Fruit fly (Drosophila melanogaster) whole organism, embryonic: ENCODE data around the gene nAChRalpha3.

Source experiments
- Abd-B ChIP-seq: fragments of 200-800 bp; sonication (Bioruptor generic); optimal IDR thresholded peaks from 2 replicates; lab custom pipeline; 2018; ENCODE audit warnings: missing biosample characterization, mild to moderate bottlenecking, missing genetic modification characterization, moderate library complexity
- Bteb2 ChIP-seq: fragments of 200-800 bp; sonication (Bioruptor generic); optimal IDR thresholded peaks from 2 replicates; lab custom pipeline; 2016; ENCODE audit warnings: missing biosample characterization, missing genetic modification characterization
- CG10565 ChIP-seq: fragments of 200-800 bp; sonication (Bioruptor generic); optimal IDR thresholded peaks from 3 replicates; lab custom pipeline; 2016; ENCODE audit warnings: missing biosample characterization, mild to moderate bottlenecking, missing genetic modification characterization
- CG11504 ChIP-seq: fragments of 200-800 bp; sonication (Bioruptor generic); optimal IDR thresholded peaks from 3 replicates; lab custom pipeline; 2019; ENCODE audit warnings: missing biosample characterization, mild to moderate bottlenecking, missing genetic modification characterization, moderate library complexity
- CG11723 ChIP-seq: fragments of 200-800 bp; sonication (Bioruptor generic); optimal IDR thresholded peaks from 2 replicates; lab custom pipeline; 2017; ENCODE audit warnings: missing biosample characterization, mild to moderate bottlenecking, missing genetic modification characterization
- CG15011 ChIP-seq: fragments of 200-800 bp; sonication (Bioruptor generic); optimal IDR thresholded peaks from 3 replicates; lab custom pipeline; 2018; ENCODE audit warnings: missing biosample characterization, mild to moderate bottlenecking, missing genetic modification characterization
- CG15601 ChIP-seq: fragments of 200-800 bp; sonication (Bioruptor generic); optimal IDR thresholded peaks from 3 replicates; lab custom pipeline; 2019; ENCODE audit warnings: missing biosample characterization, mild to moderate bottlenecking, missing genetic modification characterization, moderate library complexity
- CG1603 ChIP-seq: fragments of 200-800 bp; sonication (Bioruptor generic); optimal IDR thresholded peaks from 2 replicates; lab custom pipeline; 2019; ENCODE audit warnings: missing biosample characterization, mild to moderate bottlenecking, missing genetic modification characterization, moderate library complexity
- CG17385 ChIP-seq: fragments of 200-800 bp; sonication (Bioruptor generic); optimal IDR thresholded peaks from 3 replicates; lab custom pipeline; 2018; ENCODE audit warnings: missing biosample characterization, mild to moderate bottlenecking, missing genetic modification characterization
- CG3726 ChIP-seq: fragments of 200-800 bp; sonication (Bioruptor generic); IDR thresholded peaks from 3 replicates; pipeline ENCODE4, ENCODE4 v1.3.6; 2022; ENCODE audit warnings: missing biosample characterization, missing genetic modification characterization
- CG4707 ChIP-seq: fragments of 200-800 bp; sonication (Bioruptor generic); optimal IDR thresholded peaks from 2 replicates; lab custom pipeline; 2018; ENCODE audit warnings: missing biosample characterization, mild to moderate bottlenecking, missing genetic modification characterization, moderate library complexity
- CG4730 ChIP-seq: fragments of 200-800 bp; sonication (Bioruptor generic); IDR thresholded peaks from 2 replicates; pipeline ENCODE4 v1.3.6; 2022; ENCODE audit warnings: missing biosample characterization, missing genetic modification characterization
- CG6254 ChIP-seq: fragments of 200-800 bp; sonication (Bioruptor generic); optimal IDR thresholded peaks from 3 replicates; lab custom pipeline; 2017; ENCODE audit warnings: mild to moderate bottlenecking, missing biosample characterization, missing genetic modification reagents, missing genetic modification characterization
- CG7987 ChIP-seq: fragments of 200-800 bp; sonication (Bioruptor generic); optimal IDR thresholded peaks from 2 replicates; lab custom pipeline; 2018; ENCODE audit warnings: missing biosample characterization, mild to moderate bottlenecking, missing genetic modification characterization, moderate library complexity
- CG8290 ChIP-seq, 3 experiments: fragments of 200-800 bp; sonication (Bioruptor generic); optimal IDR thresholded peaks; 2 replicates each; lab custom pipeline; 2016 to 2019; ENCODE audit warnings: missing biosample characterization in 3 of 3, missing genetic modification characterization in 3 of 3, mild to moderate bottlenecking in 2 of 3, moderate library complexity in 1 of 3
- Dek ChIP-seq: fragments of 200-800 bp; sonication (Bioruptor generic); optimal IDR thresholded peaks from 3 replicates; lab custom pipeline; 2019; ENCODE audit warnings: missing biosample characterization, mild to moderate bottlenecking, missing genetic modification characterization, moderate library complexity
- Drgx ChIP-seq: fragments of 200-800 bp; sonication (Bioruptor generic); IDR thresholded peaks from 2 replicates; pipeline ENCODE4 v1.3.6; 2022; ENCODE audit warnings: missing biosample characterization, missing genetic modification characterization
- Eip74EF ChIP-seq, 2 experiments: fragments of 200-800 bp in 1 of 2; fragments of >200 bp in 1 of 2; sonication (Bioruptor generic) in 1 of 2; optimal IDR thresholded peaks; 2 replicates each; lab custom pipeline; 2017 to 2019; ENCODE audit warnings: missing biosample characterization in 2 of 2, missing genetic modification characterization in 2 of 2, mild to moderate bottlenecking in 1 of 2, moderate library complexity in 1 of 2
- Elba2 ChIP-seq: fragments of 200-800 bp; sonication (Bioruptor generic); optimal IDR thresholded peaks from 3 replicates; lab custom pipeline; 2016; ENCODE audit warnings: missing biosample characterization, missing genetic modification characterization
- Fer2 ChIP-seq: fragments of 200-800 bp; sonication (Bioruptor generic); optimal IDR thresholded peaks from 2 replicates; lab custom pipeline; 2018; ENCODE audit warnings: missing biosample characterization, mild to moderate bottlenecking, missing genetic modification characterization, moderate library complexity
- GATAe ChIP-seq: fragments of 200-800 bp; sonication (Bioruptor generic); conservative IDR thresholded peaks from 2 replicates; pipeline ENCODE4 v1.3.6; 2022; ENCODE audit warnings: missing biosample characterization, missing genetic modification characterization
- Hr39 ChIP-seq: fragments of >200 bp; optimal IDR thresholded peaks from 2 replicates; lab custom pipeline; 2017
- MESR4 ChIP-seq: fragments of 200-800 bp; sonication (Bioruptor generic); optimal IDR thresholded peaks from 2 replicates; lab custom pipeline; 2018; ENCODE audit warnings: missing biosample characterization, mild to moderate bottlenecking, missing genetic modification characterization, moderate library complexity
- MTF-1 ChIP-seq: fragments of 200-800 bp; sonication (Bioruptor generic); optimal IDR thresholded peaks from 2 replicates; lab custom pipeline; 2018; ENCODE audit warnings: missing biosample characterization, mild to moderate bottlenecking, missing genetic modification characterization, borderline replicate concordance
- Trl ChIP-seq, 3 experiments: fragments of >200 bp in 2 of 3; fragments of 200-800 bp in 1 of 3; sonication (Bioruptor generic) in 1 of 3; optimal IDR thresholded peaks; 2 replicates in 1 of 3; 3 replicates in 2 of 3; lab custom pipeline; 2016 to 2017; ENCODE audit warnings: missing biosample characterization in 1 of 3, missing genetic modification characterization in 1 of 3
- Xbp1 ChIP-seq: fragments of 200-800 bp; sonication (Bioruptor generic); optimal IDR thresholded peaks from 3 replicates; lab custom pipeline; 2016; ENCODE audit warnings: missing biosample characterization, mild to moderate bottlenecking, missing genetic modification characterization
- Xrp1 ChIP-seq: fragments of 200-800 bp; sonication (Bioruptor generic); IDR thresholded peaks from 2 replicates; pipeline ENCODE4 v1.3.6; 2022; ENCODE audit warnings: missing biosample characterization, missing genetic modification characterization
- bab2 ChIP-seq: fragments of 200-800 bp; sonication (Bioruptor generic); optimal IDR thresholded peaks from 2 replicates; lab custom pipeline; 2016; ENCODE audit warnings: missing biosample characterization, missing genetic modification characterization
- bcd ChIP-seq: fragments of 200-800 bp; sonication (Bioruptor generic); optimal IDR thresholded peaks from 2 replicates; lab custom pipeline; 2017; ENCODE audit warnings: missing biosample characterization, mild to moderate bottlenecking, missing genetic modification characterization
- bowl ChIP-seq: fragments of 200-800 bp; sonication (Bioruptor generic); IDR thresholded peaks from 2 replicates; pipeline ENCODE4 v1.3.6; 2022; ENCODE audit warnings: missing biosample characterization, missing genetic modification characterization
- bsh ChIP-seq, 2 experiments: fragments of 200-800 bp; sonication (Bioruptor generic); optimal IDR thresholded peaks; 2 replicates each; lab custom pipeline; 2017 to 2018; ENCODE audit warnings: mild to moderate bottlenecking in 2 of 2, missing biosample characterization in 2 of 2, missing genetic modification characterization in 2 of 2, moderate library complexity in 1 of 2
- chif ChIP-seq, 2 experiments: fragments of 200-800 bp; sonication (Bioruptor generic); optimal IDR thresholded peaks; 3 replicates each; lab custom pipeline; 2016; ENCODE audit warnings: missing biosample characterization in 2 of 2, missing genetic modification characterization in 2 of 2
- croc ChIP-seq: fragments of 200-800 bp; sonication (Bioruptor generic); conservative IDR thresholded peaks from 3 replicates; pipeline ENCODE4 v1.3.6; 2022; ENCODE audit warnings: missing biosample characterization, missing genetic modification characterization
- dysf ChIP-seq: fragments of 200-800 bp; sonication (Bioruptor generic); IDR thresholded peaks from 3 replicates; pipeline ENCODE4 v1.3.6; 2022; ENCODE audit warnings: missing biosample characterization, missing genetic modification characterization
- esg ChIP-seq: fragments of 200-800 bp; sonication (Bioruptor generic); conservative IDR thresholded peaks from 2 replicates; pipeline ENCODE4 v1.3.6; 2022; ENCODE audit warnings: missing biosample characterization, missing genetic modification characterization
- grau ChIP-seq: fragments of 200-800 bp; optimal IDR thresholded peaks from 3 replicates; lab custom pipeline; 2019; ENCODE audit warnings: missing biosample characterization, mild to moderate bottlenecking, missing genetic modification characterization, moderate library complexity
- lmd ChIP-seq: fragments of 200-800 bp; sonication (Bioruptor generic); IDR thresholded peaks from 2 replicates; pipeline ENCODE4 v1.3.6; 2022; ENCODE audit warnings: missing biosample characterization, missing genetic modification characterization
- lola ChIP-seq, 3 experiments: fragments of >200 bp in 2 of 3; fragments of 200-800 bp in 1 of 3; sonication (Bioruptor generic) in 1 of 3; optimal IDR thresholded peaks; 2 replicates each; lab custom pipeline; 2017 to 2019; ENCODE audit warnings: missing biosample characterization in 3 of 3, missing genetic modification characterization in 3 of 3, mild to moderate bottlenecking in 1 of 3, moderate library complexity in 1 of 3
- maf-S ChIP-seq: fragments of 200-800 bp; sonication (Bioruptor generic); optimal IDR thresholded peaks from 2 replicates; lab custom pipeline; 2016; ENCODE audit warnings: missing biosample characterization, missing genetic modification characterization
- nmo ChIP-seq: fragments of 200-800 bp; sonication (Bioruptor generic); optimal IDR thresholded peaks from 2 replicates; lab custom pipeline; 2018; ENCODE audit warnings: missing biosample characterization, mild to moderate bottlenecking, missing genetic modification characterization, moderate library complexity
- odd ChIP-seq: fragments of 200-800 bp; sonication (Bioruptor generic); optimal IDR thresholded peaks from 2 replicates; lab custom pipeline; 2017; ENCODE audit warnings: missing biosample characterization, mild to moderate bottlenecking, missing genetic modification characterization
- p53 ChIP-seq: fragments of 200-800 bp; sonication (Bioruptor generic); optimal IDR thresholded peaks from 2 replicates; lab custom pipeline; 2016; ENCODE audit warnings: missing biosample characterization, missing genetic modification characterization
- prd ChIP-seq, 3 experiments: fragments of >200 bp in 2 of 3; fragments of 200-800 bp in 1 of 3; sonication (Bioruptor generic) in 1 of 3; optimal IDR thresholded peaks in 2 of 3; IDR thresholded peaks in 1 of 3; 2 replicates in 2 of 3; 3 replicates in 1 of 3; pipeline versions ENCODE4 v1.3.6 to Lab custom; 2017 to 2022; ENCODE audit warnings: missing biosample characterization in 1 of 3, missing genetic modification characterization in 1 of 3
- rib ChIP-seq: fragments of 200-800 bp; sonication (Bioruptor generic); IDR thresholded peaks from 2 replicates; pipeline ENCODE4 v1.3.6; 2022; ENCODE audit warnings: missing biosample characterization, missing genetic modification characterization
- salm ChIP-seq: fragments of 200-800 bp; sonication (Bioruptor generic); optimal IDR thresholded peaks from 2 replicates; lab custom pipeline; 2018; ENCODE audit warnings: missing biosample characterization, mild to moderate bottlenecking, missing genetic modification characterization
- sug ChIP-seq: fragments of 200-800 bp; optimal IDR thresholded peaks from 2 replicates; lab custom pipeline; 2019; ENCODE audit warnings: missing biosample characterization, mild to moderate bottlenecking, missing genetic modification characterization, moderate library complexity
- tgo ChIP-seq: fragments of 200-800 bp; sonication (Bioruptor generic); IDR thresholded peaks from 3 replicates; pipeline ENCODE4 v1.3.6; 2022; ENCODE audit warnings: missing biosample characterization, missing genetic modification characterization
- wor ChIP-seq: fragments of 200-800 bp; sonication (Bioruptor generic); IDR thresholded peaks from 2 replicates; pipeline ENCODE4 v1.3.6; 2022; ENCODE audit warnings: missing biosample characterization, missing genetic modification characterization
- z ChIP-seq: fragments of 200-800 bp; sonication (Bioruptor generic); IDR thresholded peaks from 3 replicates; pipeline ENCODE4 v1.3.6; 2022; ENCODE audit warnings: missing biosample characterization, missing genetic modification characterization

The nAChRalpha3 gene

dm6 chrX:8259881-8260280 is 107.1 kb downstream of the nAChRalpha3 start (continued):
- TF ChIP-seq rib (GFP tag; lab: Robert Waterston, UW) (no peak), bab2 (no peak), CG10565 (GFP tag; lab: Kevin White, UChicago) (no peak), salm (no peak), lola (GFP tag; optimal IDR thresholded peaks at IDR 0.05; lab: Kevin White, UChicago) (peak in 1 of 3 experiments; percentile 14), Xrp1 (GFP tag; lab: Robert Waterston, UW) (peak; percentile 44; the same call in 1 of the 2 replicates), Trl (optimal IDR thresholded peaks at IDR 0.05; lab: Kevin White, UChicago) (no peak), Trl (GFP tag; optimal IDR thresholded peaks at IDR 0.05; lab: Kevin White, UChicago) (no peak), CG7987 (GFP tag; lab: Kevin White, UChicago) (no peak), CG4730 (GFP tag; lab: Robert Waterston, UW) (peak; percentile 34; the same call in 1 of the 2 replicates), Hr39 (no peak), Fer2 (tag; lab: Kevin White, UChicago) (no peak), Dek (tag; lab: Kevin White, UChicago) (no peak), CG15011 (no peak), CG4707 (GFP tag; lab: Kevin White, UChicago) (no peak), dysf (GFP tag; lab: Robert Waterston, UW) (0 out of 3 replicates have a peak, but pooled peaks have one; percentile 21), nmo (peak; percentile 40), Bteb2 (GFP tag; lab: Kevin White, UChicago) (no peak), bsh (GFP tag; optimal IDR thresholded peaks at IDR 0.05; lab: Kevin White, UChicago) (peak in 1 of 2 experiments; percentile 72), CG11504 (tag; lab: Kevin White, UChicago) (peak; percentile 41), Drgx (GFP tag; lab: Robert Waterston, UW) (peak; percentile 65), wor (GFP tag; lab: Robert Waterston, UW) (no peak), prd (optimal IDR thresholded peaks at IDR 0.05; lab: Kevin White, UChicago) (no peak), prd (GFP tag; IDR thresholded peaks at IDR 0.05; lab: Robert Waterston, UW) (peak; percentile 52; the same call in 1 of the 3 replicates), Eip74EF (GFP tag; optimal IDR thresholded peaks at IDR 0.05; lab: Kevin White, UChicago) (no peak), CG17385 (GFP tag; lab: Kevin White, UChicago) (no peak), maf-S (GFP tag; lab: Kevin White, UChicago) (no peak), croc (GFP tag; lab: Robert Waterston, UW) (peak; percentile 37; the same call in 1 of the 3 replicates), MTF-1 (no peak), chif (GFP tag; optimal IDR thresholded peaks at IDR 0.05; lab: Kevin White, UChicago) (peak; percentile 5 to 21), bowl (no peak), bcd (GFP tag; lab: Kevin White, UChicago) (no peak), esg (GFP tag; lab: Robert Waterston, UW) (no peak), grau (tag; lab: Kevin White, UChicago) (peak; percentile 28), GATAe (GFP tag; lab: Robert Waterston, UW) (no peak), Elba2 (GFP tag; lab: Kevin White, UChicago) (no peak), CG8290 (GFP tag; optimal IDR thresholded peaks at IDR 0.05; lab: Kevin White, UChicago) (no peak), CG8290 (tag; optimal IDR thresholded peaks at IDR 0.05; lab: Kevin White, UChicago) (no peak), z (GFP tag; lab: Robert Waterston, UW) (no peak), CG11723 (no peak), lmd (GFP tag; lab: Robert Waterston, UW) (no peak), Abd-B (GFP tag; lab: Kevin White, UChicago) (peak; percentile 16), CG15601 (tag; lab: Kevin White, UChicago) (peak; percentile 35), sug (no peak), p53 (no peak), tgo (GFP tag; lab: Robert Waterston, UW) (no peak; the same call in 2 of the 3 replicates), Xbp1 (GFP tag; lab: Kevin White, UChicago) (peak; percentile 36), CG1603 (tag; lab: Kevin White, UChicago) (peak; percentile 49), odd (GFP tag; lab: Kevin White, UChicago) (no peak), CG6254 (GFP tag; lab: Kevin White, UChicago) (no peak), MESR4 (no peak), CG3726 (no peak)
